Fruit fly (Drosophila melanogaster) whole organism, embryonic: ENCODE measurements around the gene mib2.

ENCODE experiments used
- Atf6 ChIP-seq: fragments of 200-800 bp; sonication (Bioruptor generic); IDR thresholded peaks from 2 replicates; pipeline ENCODE4 v1.3.6; 2022; ENCODE audit warnings: missing biosample characterization, missing genetic modification characterization
- Bteb2 ChIP-seq: fragments of 200-800 bp; sonication (Bioruptor generic); optimal IDR thresholded peaks from 2 replicates; lab custom pipeline; 2016; ENCODE audit warnings: missing biosample characterization, missing genetic modification characterization
- CG10267 ChIP-seq: fragments of 200-800 bp; sonication (Bioruptor generic); optimal IDR thresholded peaks from 2 replicates; lab custom pipeline; 2018; ENCODE audit warnings: missing biosample characterization, mild to moderate bottlenecking, missing genetic modification characterization, moderate library complexity
- CG1233 ChIP-seq: fragments of 200-800 bp; sonication (Bioruptor generic); optimal IDR thresholded peaks from 4 replicates; lab custom pipeline; 2018; ENCODE audit warnings: missing biosample characterization, mild to moderate bottlenecking, missing genetic modification characterization
- CG14860 ChIP-seq: fragments of 200-800 bp; sonication (Bioruptor generic); IDR thresholded peaks from 3 replicates; pipeline ENCODE4 v1.3.6; 2022; ENCODE audit warnings: missing biosample characterization, missing genetic modification characterization; ENCODE audit not compliant: partially characterized antibody
- CG1603 ChIP-seq: fragments of 200-800 bp; sonication (Bioruptor generic); optimal IDR thresholded peaks from 2 replicates; lab custom pipeline; 2019; ENCODE audit warnings: missing biosample characterization, mild to moderate bottlenecking, missing genetic modification characterization, moderate library complexity
- CG2116 ChIP-seq: fragments of 200-800 bp; sonication (Bioruptor generic); optimal IDR thresholded peaks from 3 replicates; lab custom pipeline; 2018; ENCODE audit warnings: missing biosample characterization, mild to moderate bottlenecking, missing genetic modification characterization
- CG2202 ChIP-seq: fragments of 200-800 bp; sonication (Bioruptor generic); optimal IDR thresholded peaks from 2 replicates; lab custom pipeline; 2018; ENCODE audit warnings: missing biosample characterization, mild to moderate bottlenecking, missing genetic modification characterization
- CG30020 ChIP-seq: fragments of 200-800 bp; optimal IDR thresholded peaks from 2 replicates; lab custom pipeline; 2019; ENCODE audit warnings: missing biosample characterization, mild to moderate bottlenecking, missing genetic modification characterization, moderate library complexity
- CG7745 ChIP-seq: fragments of 200-800 bp; sonication (Bioruptor generic); optimal IDR thresholded peaks from 2 replicates; lab custom pipeline; 2018; ENCODE audit warnings: missing biosample characterization, mild to moderate bottlenecking, missing genetic modification characterization, moderate library complexity
- CG7786 ChIP-seq: fragments of 200-800 bp; sonication (Bioruptor generic); optimal IDR thresholded peaks from 2 replicates; lab custom pipeline; 2016; ENCODE audit warnings: missing biosample characterization, missing genetic modification characterization
- CrebB ChIP-seq: fragments of 200-800 bp; sonication (Bioruptor generic); optimal IDR thresholded peaks from 3 replicates; lab custom pipeline; 2018; ENCODE audit warnings: missing biosample characterization, mild to moderate bottlenecking, missing genetic modification characterization
- D19A ChIP-seq: fragments of 200-800 bp; optimal IDR thresholded peaks from 3 replicates; lab custom pipeline; 2019; ENCODE audit warnings: missing biosample characterization, mild to moderate bottlenecking, missing genetic modification characterization, moderate library complexity
- D19B ChIP-seq: fragments of 200-800 bp; sonication (Bioruptor generic); optimal IDR thresholded peaks from 2 replicates; lab custom pipeline; 2017; ENCODE audit warnings: missing biosample characterization, mild to moderate bottlenecking, missing genetic modification characterization
- Dp ChIP-seq: fragments of 200-800 bp; sonication (Bioruptor generic); optimal IDR thresholded peaks from 2 replicates; lab custom pipeline; 2018; ENCODE audit warnings: missing biosample characterization, mild to moderate bottlenecking, missing genetic modification characterization, moderate library complexity
- Drgx ChIP-seq: fragments of 200-800 bp; sonication (Bioruptor generic); IDR thresholded peaks from 2 replicates; pipeline ENCODE4 v1.3.6; 2022; ENCODE audit warnings: missing biosample characterization, missing genetic modification characterization
- E2f1 ChIP-seq: fragments of 200-800 bp; sonication (Bioruptor generic); IDR thresholded peaks from 2 replicates; pipeline ENCODE4 v1.3.6; 2022; ENCODE audit warnings: missing biosample characterization, missing genetic modification characterization
- Elba2 ChIP-seq: fragments of 200-800 bp; sonication (Bioruptor generic); optimal IDR thresholded peaks from 3 replicates; lab custom pipeline; 2016; ENCODE audit warnings: missing biosample characterization, missing genetic modification characterization
- Fer1 ChIP-seq: fragments of 200-800 bp; sonication (Bioruptor generic); optimal IDR thresholded peaks from 2 replicates; lab custom pipeline; 2017; ENCODE audit warnings: missing biosample characterization, mild to moderate bottlenecking, missing genetic modification characterization
- Fer3 ChIP-seq: fragments of 200-800 bp; sonication (Bioruptor generic); optimal IDR thresholded peaks from 2 replicates; lab custom pipeline; 2018; ENCODE audit warnings: missing biosample characterization, mild to moderate bottlenecking, missing genetic modification characterization, moderate library complexity
- Gug ChIP-seq: fragments of 200-800 bp; sonication (Bioruptor generic); IDR thresholded peaks from 4 replicates; pipeline ENCODE4 v1.3.6; 2022; ENCODE audit warnings: missing biosample characterization, missing genetic modification characterization
- HLH4C ChIP-seq: fragments of 200-800 bp; sonication (Bioruptor generic); IDR thresholded peaks from 3 replicates; pipeline ENCODE4 v1.3.6; 2022; ENCODE audit warnings: missing biosample characterization, missing genetic modification characterization; ENCODE audit not compliant: partially characterized antibody
- HmgZ ChIP-seq: fragments of 200-800 bp; sonication (Bioruptor generic); optimal IDR thresholded peaks from 2 replicates; lab custom pipeline; 2018; ENCODE audit warnings: missing biosample characterization, mild to moderate bottlenecking, missing genetic modification characterization
- MBD-R2 ChIP-seq: fragments of 200-800 bp; sonication (Bioruptor generic); IDR thresholded peaks from 2 replicates; pipeline ENCODE4 v1.3.6; 2022; ENCODE audit warnings: missing biosample characterization, missing genetic modification characterization
- Med ChIP-seq: fragments of 200-800 bp; sonication (Bioruptor generic); peaks from one replicate; lab custom pipeline; 2016; ENCODE audit warnings: missing biosample characterization, missing genetic modification characterization, mild to moderate bottlenecking, inconsistent platforms, moderate library complexity
- NC2α ChIP-seq: fragments of 200-800 bp; sonication (Bioruptor generic); optimal IDR thresholded peaks from 2 replicates; lab custom pipeline; 2016; ENCODE audit warnings: missing biosample characterization, missing genetic modification characterization
- Nf-YB ChIP-seq: fragments of 200-800 bp; sonication (Bioruptor generic); optimal IDR thresholded peaks from 3 replicates; lab custom pipeline; 2019; ENCODE audit warnings: missing biosample characterization, mild to moderate bottlenecking, missing genetic modification characterization, moderate library complexity
- NfI ChIP-seq: fragments of 200-800 bp; sonication (Bioruptor generic); optimal IDR thresholded peaks from 3 replicates; lab custom pipeline; 2018; ENCODE audit warnings: missing biosample characterization, mild to moderate bottlenecking, missing genetic modification characterization, moderate library complexity
- Oaz ChIP-seq: fragments of 200-800 bp; sonication (Bioruptor generic); IDR thresholded peaks from 2 replicates; pipeline ENCODE4 v1.3.6; 2022; ENCODE audit warnings: missing biosample characterization, missing genetic modification characterization
- Pdp1 ChIP-seq, 2 experiments: fragments of 200-800 bp; sonication (Bioruptor generic); optimal IDR thresholded peaks; 3 replicates each; lab custom pipeline; 2016; ENCODE audit warnings: missing biosample characterization in 2 of 2, missing genetic modification characterization in 2 of 2, mild to moderate bottlenecking in 1 of 2, moderate library complexity in 1 of 2
- Scr ChIP-seq: fragments of 200-800 bp; sonication (Bioruptor generic); IDR thresholded peaks from 2 replicates; pipeline ENCODE4 v1.3.6; 2022; ENCODE audit warnings: missing biosample characterization, missing genetic modification characterization; ENCODE audit not compliant: partially characterized antibody
- Sry-δ ChIP-seq: fragments of 200-800 bp; sonication (Bioruptor generic); optimal IDR thresholded peaks from 2 replicates; lab custom pipeline; 2016; ENCODE audit warnings: missing biosample characterization, missing genetic modification characterization
- YL-1 ChIP-seq: fragments of 200-800 bp; sonication (Bioruptor generic); optimal IDR thresholded peaks from 3 replicates; lab custom pipeline; 2017; ENCODE audit warnings: missing biosample characterization, mild to moderate bottlenecking, missing genetic modification characterization
- bbx ChIP-seq: fragments of 200-800 bp; sonication (Bioruptor generic); IDR thresholded peaks from 2 replicates; pipeline ENCODE4 v1.3.6; 2022; ENCODE audit warnings: missing biosample characterization, missing genetic modification characterization; ENCODE audit not compliant: partially characterized antibody
- fd96Cb ChIP-seq: fragments of 200-800 bp; sonication (Bioruptor generic); optimal IDR thresholded peaks from 2 replicates; lab custom pipeline; 2018; ENCODE audit warnings: missing biosample characterization, mild to moderate bottlenecking, missing genetic modification characterization, moderate library complexity
- grn ChIP-seq: fragments of 200-800 bp; sonication (Bioruptor generic); optimal IDR thresholded peaks from 3 replicates; lab custom pipeline; 2017; ENCODE audit warnings: missing biosample characterization, missing genetic modification characterization
- gt ChIP-seq: fragments of 200-800 bp; sonication (Bioruptor generic); IDR thresholded peaks from 2 replicates; pipeline ENCODE4 v1.3.6; 2022; ENCODE audit warnings: missing biosample characterization, missing genetic modification characterization
- hkb ChIP-seq, 2 experiments: fragments of 200-800 bp in 1 of 2; fragments of >200 bp in 1 of 2; sonication (Bioruptor generic) in 1 of 2; IDR thresholded peaks in 1 of 2; optimal IDR thresholded peaks in 1 of 2; 2 replicates each; pipeline versions ENCODE4 v1.3.6 to Lab custom; 2017 to 2022; ENCODE audit warnings: missing biosample characterization in 1 of 2, missing genetic modification characterization in 1 of 2
- hth ChIP-seq: fragments of >200 bp; optimal IDR thresholded peaks from 2 replicates; lab custom pipeline; 2017; ENCODE audit warnings: inconsistent platforms
- knrl ChIP-seq: fragments of 200-800 bp; sonication (Bioruptor generic); IDR thresholded peaks from 3 replicates; pipeline ENCODE4 v1.3.6; 2022; ENCODE audit warnings: missing biosample characterization, missing genetic modification characterization; ENCODE audit not compliant: partially characterized antibody
- nerfin-2 ChIP-seq: fragments of 200-800 bp; sonication (Bioruptor generic); IDR thresholded peaks from 2 replicates; pipeline ENCODE4 v1.3.6; 2022; ENCODE audit warnings: missing biosample characterization, missing genetic modification characterization; ENCODE audit not compliant: partially characterized antibody
- peb ChIP-seq: fragments of 200-800 bp; sonication (Bioruptor generic); IDR thresholded peaks from 2 replicates; pipeline ENCODE4 v1.3.6; 2022; ENCODE audit warnings: missing biosample characterization, missing genetic modification characterization
- pnt ChIP-seq: fragments of 200-800 bp; sonication (Bioruptor generic); optimal IDR thresholded peaks from 3 replicates; lab custom pipeline; 2016; ENCODE audit warnings: missing biosample characterization, missing genetic modification characterization
- scrt ChIP-seq: fragments of 200-800 bp; sonication (Bioruptor generic); optimal IDR thresholded peaks from 2 replicates; lab custom pipeline; 2018; ENCODE audit warnings: missing biosample characterization, mild to moderate bottlenecking, missing genetic modification characterization, moderate library complexity
- so ChIP-seq: fragments of 200-800 bp; sonication (Bioruptor generic); IDR thresholded peaks from 3 replicates; pipeline ENCODE4 v1.3.6; 2022; ENCODE audit warnings: missing biosample characterization, missing genetic modification characterization
- stwl ChIP-seq: fragments of 200-800 bp; sonication (Bioruptor generic); optimal IDR thresholded peaks from 3 replicates; lab custom pipeline; 2018; ENCODE audit warnings: missing biosample characterization, mild to moderate bottlenecking, missing genetic modification characterization, moderate library complexity
- tna ChIP-seq: fragments of 200-800 bp; sonication (Bioruptor generic); IDR thresholded peaks from 2 replicates; pipeline ENCODE4 v1.3.6; 2022; ENCODE audit warnings: missing biosample characterization, missing genetic modification characterization; ENCODE audit not compliant: partially characterized antibody
- trem ChIP-seq: fragments of 200-800 bp; optimal IDR thresholded peaks from 3 replicates; lab custom pipeline; 2019; ENCODE audit warnings: missing biosample characterization, mild to moderate bottlenecking, missing genetic modification characterization, moderate library complexity
- zfh2 ChIP-seq: fragments of 200-800 bp; sonication (Bioruptor generic); optimal IDR thresholded peaks from 2 replicates; lab custom pipeline; 2016; ENCODE audit warnings: missing biosample characterization, missing genetic modification characterization

mib2 gene

dm6 chr2L:19037455-19037854, 3.2 kb downstream of the mib2 start (continued):
- no peak for TF ChIP-seq hkb (optimal IDR thresholded peaks at IDR 0.05; lab: Kevin White, UChicago)
- no peak for TF ChIP-seq hkb (GFP tag; IDR thresholded peaks at IDR 0.05; lab: Robert Waterston, UW)
- peak in 1 of 2 experiments; percentile 59 for TF ChIP-seq Pdp1 (GFP tag; optimal IDR thresholded peaks at IDR 0.05; lab: Kevin White, UChicago)
- TF ChIP-seq D19A = no peak
- no peak for TF ChIP-seq pnt (GFP tag; lab: Kevin White, UChicago)
- 0 out of 3 replicates have a peak, but pooled peaks have one; percentile 29 for TF ChIP-seq CG14860 (GFP tag; lab: Robert Waterston, UW)
- TF ChIP-seq D19B (GFP tag; lab: Kevin White, UChicago) = no peak
- no peak for TF ChIP-seq NfI (GFP tag; lab: Kevin White, UChicago)
- TF ChIP-seq Drgx (GFP tag; lab: Robert Waterston, UW) = 0 out of 2 replicates have a peak, but pooled peaks have one; percentile 9
- TF ChIP-seq Elba2 (GFP tag; lab: Kevin White, UChicago) = no peak
- TF ChIP-seq Fer1 (GFP tag; lab: Kevin White, UChicago) = no peak
- no peak for TF ChIP-seq E2f1 (GFP tag; lab: Robert Waterston, UW)
- TF ChIP-seq CG1233 (GFP tag; lab: Kevin White, UChicago) = no peak
- TF ChIP-seq fd96Cb = no peak
- no peak for TF ChIP-seq grn (GFP tag; lab: Kevin White, UChicago)
- TF ChIP-seq zfh2 (GFP tag; lab: Kevin White, UChicago) = no peak
- no peak for TF ChIP-seq gt (GFP tag; lab: Robert Waterston, UW)
- TF ChIP-seq CG7745 = no peak
- TF ChIP-seq Gug (GFP tag; lab: Robert Waterston, UW) = no peak
- TF ChIP-seq CrebB (tag; lab: Kevin White, UChicago) = no peak
- no peak for TF ChIP-seq scrt
- no peak for TF ChIP-seq peb (GFP tag; lab: Robert Waterston, UW)
- no peak for TF ChIP-seq hth (lab: Kevin White, UChicago)

- TF ChIP-seq Sry-δ (GFP tag; lab: Kevin White, UChicago) (peak; percentile 61), MBD-R2 (peak; percentile 71), CG10267 (tag; lab: Kevin White, UChicago) (peak; percentile 33), YL-1 (GFP tag; lab: Kevin White, UChicago) (peak; percentile 52), Med (GFP tag; lab: Kevin White, UChicago) (peak; percentile 29), CG14860 (GFP tag; lab: Robert Waterston, UW) (peak; percentile 47; the same call in 2 of the 3 replicates), Scr (GFP tag; lab: Robert Waterston, UW) (peak; percentile 81), NC2α (no peak), Dp (GFP tag; lab: Kevin White, UChicago) (peak; percentile 21), CG1603 (tag; lab: Kevin White, UChicago) (peak; percentile 6), bbx (peak; percentile 61), Nf-YB (GFP tag; lab: Kevin White, UChicago) (no peak), Oaz (GFP tag; lab: Robert Waterston, UW) (no peak), tna (GFP tag; lab: Robert Waterston, UW) (peak; percentile 64), CG7786 (GFP tag; lab: Kevin White, UChicago) (no peak), so (GFP tag; lab: Robert Waterston, UW) (no peak), Atf6 (GFP tag; lab: Robert Waterston, UW) (no peak), CG2202 (tag; lab: Kevin White, UChicago) (no peak), Bteb2 (no peak), CG2116 (GFP tag; lab: Kevin White, UChicago) (peak; percentile 74), CG30020 (tag; lab: Kevin White, UChicago) (peak; percentile 78), HLH4C (GFP tag; lab: Robert Waterston, UW) (peak; percentile 77), trem (tag; lab: Kevin White, UChicago) (peak; percentile 16), nerfin-2 (GFP tag; lab: Robert Waterston, UW) (peak; percentile 56; the same call in 1 of the 2 replicates), Fer3 (no peak), knrl (GFP tag; lab: Robert Waterston, UW) (peak; percentile 75), stwl (peak; percentile 59), HmgZ (tag; lab: Kevin White, UChicago) (peak; percentile 12)
Observed at dm6 chr2L:19041590-19041989, 7.3 kb downstream of the mib2 start, which contains the start of gene Catsup. TSS of gene Catsup (plus strand) at chr2L:19041862.
